Fruit fly (Drosophila melanogaster) whole organism, embryonic: ENCODE measurements around the gene Rab3-GAP.

Experiments used
- Aef1 ChIP-seq: fragments of 200-800 bp; sonication (Bioruptor generic); IDR thresholded peaks from 3 replicates; pipeline ENCODE4 v1.3.6; 2022; ENCODE audit warnings: missing biosample characterization, missing genetic modification characterization
- Bgb ChIP-seq: fragments of 200-800 bp; sonication (Bioruptor generic); IDR thresholded peaks from 2 replicates; pipeline ENCODE4 v1.3.6; 2022; ENCODE audit warnings: missing biosample characterization, missing genetic modification characterization; ENCODE audit not compliant: partially characterized antibody
- CG10267 ChIP-seq: fragments of 200-800 bp; sonication (Bioruptor generic); optimal IDR thresholded peaks from 2 replicates; lab custom pipeline; 2018; ENCODE audit warnings: missing biosample characterization, mild to moderate bottlenecking, missing genetic modification characterization, moderate library complexity
- CG11398 ChIP-seq: fragments of 200-800 bp; sonication (Bioruptor generic); optimal IDR thresholded peaks from 2 replicates; lab custom pipeline; 2016; ENCODE audit warnings: missing biosample characterization, missing genetic modification characterization
- CG11723 ChIP-seq: fragments of 200-800 bp; sonication (Bioruptor generic); optimal IDR thresholded peaks from 2 replicates; lab custom pipeline; 2017; ENCODE audit warnings: missing biosample characterization, mild to moderate bottlenecking, missing genetic modification characterization
- CG12391 ChIP-seq: fragments of 200-800 bp; sonication (Bioruptor generic); optimal IDR thresholded peaks from 3 replicates; lab custom pipeline; 2018; ENCODE audit warnings: missing biosample characterization, mild to moderate bottlenecking, missing genetic modification characterization, moderate library complexity
- CG12659 ChIP-seq: fragments of 200-800 bp; sonication (Bioruptor generic); optimal IDR thresholded peaks from 3 replicates; lab custom pipeline; 2017; ENCODE audit warnings: mild to moderate bottlenecking, missing biosample characterization, missing genetic modification reagents, missing genetic modification characterization
- CG13287 ChIP-seq: fragments of 200-800 bp; sonication (Bioruptor generic); IDR thresholded peaks from 2 replicates; pipeline ENCODE4 v1.3.6; 2022; ENCODE audit warnings: missing biosample characterization, missing genetic modification characterization; ENCODE audit not compliant: partially characterized antibody
- CG14441 ChIP-seq: fragments of 200-800 bp; sonication (Bioruptor generic); IDR thresholded peaks from 2 replicates; pipeline ENCODE4 v1.3.6; 2022; ENCODE audit warnings: missing biosample characterization, missing genetic modification characterization
- CG17912 ChIP-seq: fragments of 200-800 bp; sonication (Bioruptor generic); optimal IDR thresholded peaks from 2 replicates; lab custom pipeline; 2018; ENCODE audit warnings: missing biosample characterization, mild to moderate bottlenecking, missing genetic modification characterization
- CG2712 ChIP-seq: fragments of 200-800 bp; optimal IDR thresholded peaks from 3 replicates; lab custom pipeline; 2019; ENCODE audit warnings: missing biosample characterization, mild to moderate bottlenecking, missing genetic modification characterization, moderate library complexity
- CG34422 ChIP-seq: fragments of 200-800 bp; sonication (Bioruptor generic); IDR thresholded peaks from 3 replicates; pipeline ENCODE4 v1.3.6; 2022; ENCODE audit warnings: missing biosample characterization, missing genetic modification characterization
- CG3847 ChIP-seq: fragments of 200-800 bp; sonication (Bioruptor generic); IDR thresholded peaks from 2 replicates; pipeline ENCODE4 v1.3.6; 2022; ENCODE audit warnings: missing biosample characterization, missing genetic modification characterization
- CG4617 ChIP-seq: fragments of 200-800 bp; sonication (Bioruptor generic); optimal IDR thresholded peaks from 3 replicates; lab custom pipeline; 2016; ENCODE audit warnings: missing biosample characterization, missing genetic modification characterization, borderline replicate concordance
- CG4854 ChIP-seq: fragments of 200-800 bp; sonication (Bioruptor generic); optimal IDR thresholded peaks from 2 replicates; lab custom pipeline; 2016; ENCODE audit warnings: missing biosample characterization, missing genetic modification characterization, inconsistent platforms
- CG6689 ChIP-seq: fragments of 200-800 bp; sonication (Bioruptor generic); IDR thresholded peaks from 2 replicates; pipeline ENCODE4 v1.3.6; 2022; ENCODE audit warnings: missing biosample characterization, missing genetic modification characterization
- CG7987 ChIP-seq: fragments of 200-800 bp; sonication (Bioruptor generic); optimal IDR thresholded peaks from 2 replicates; lab custom pipeline; 2018; ENCODE audit warnings: missing biosample characterization, mild to moderate bottlenecking, missing genetic modification characterization, moderate library complexity
- CG9797 ChIP-seq: fragments of 200-800 bp; sonication (Bioruptor generic); optimal IDR thresholded peaks from 3 replicates; lab custom pipeline; 2018; ENCODE audit warnings: missing biosample characterization, mild to moderate bottlenecking, missing genetic modification characterization
- CTCF ChIP-seq: fragments of 200-800 bp; sonication (Bioruptor generic); optimal IDR thresholded peaks from 2 replicates; lab custom pipeline; 2017; ENCODE audit warnings: missing biosample characterization, mild to moderate bottlenecking, missing genetic modification characterization, moderate library complexity
- Doc3 ChIP-seq: fragments of 200-800 bp; sonication (Bioruptor generic); IDR thresholded peaks from 3 replicates; pipeline ENCODE4 v1.3.6; 2022; ENCODE audit warnings: missing biosample characterization, missing genetic modification characterization; ENCODE audit not compliant: partially characterized antibody
- Dref ChIP-seq: fragments of 200-800 bp; sonication (Bioruptor generic); IDR thresholded peaks from 2 replicates; pipeline ENCODE4 v1.3.6; 2022; ENCODE audit warnings: missing biosample characterization, missing genetic modification characterization
- E2f2 ChIP-seq: fragments of 200-800 bp; sonication (Bioruptor generic); IDR thresholded peaks from 2 replicates; pipeline ENCODE4 v1.3.6; 2022; ENCODE audit warnings: missing biosample characterization, missing genetic modification characterization
- Eip74EF ChIP-seq, 2 experiments: fragments of 200-800 bp in 1 of 2; fragments of >200 bp in 1 of 2; sonication (Bioruptor generic) in 1 of 2; optimal IDR thresholded peaks; 2 replicates each; lab custom pipeline; 2017 to 2019; ENCODE audit warnings: missing biosample characterization in 2 of 2, missing genetic modification characterization in 2 of 2, mild to moderate bottlenecking in 1 of 2, moderate library complexity in 1 of 2
- Ets97D ChIP-seq: fragments of 200-800 bp; sonication (Bioruptor generic); optimal IDR thresholded peaks from 3 replicates; lab custom pipeline; 2016; ENCODE audit warnings: missing biosample characterization, missing genetic modification characterization
- Fer1 ChIP-seq: fragments of 200-800 bp; sonication (Bioruptor generic); optimal IDR thresholded peaks from 2 replicates; lab custom pipeline; 2017; ENCODE audit warnings: missing biosample characterization, mild to moderate bottlenecking, missing genetic modification characterization
- HmgZ ChIP-seq: fragments of 200-800 bp; sonication (Bioruptor generic); optimal IDR thresholded peaks from 2 replicates; lab custom pipeline; 2018; ENCODE audit warnings: missing biosample characterization, mild to moderate bottlenecking, missing genetic modification characterization
- Hr51 ChIP-seq, 2 experiments: fragments of 200-800 bp; sonication (Bioruptor generic); optimal IDR thresholded peaks; 2 replicates in 1 of 2; 3 replicates in 1 of 2; lab custom pipeline; 2016 to 2018; ENCODE audit warnings: missing biosample characterization in 2 of 2, missing genetic modification characterization in 2 of 2, mild to moderate bottlenecking in 1 of 2, moderate library complexity in 1 of 2
- MBD-R2 ChIP-seq: fragments of 200-800 bp; sonication (Bioruptor generic); IDR thresholded peaks from 2 replicates; pipeline ENCODE4 v1.3.6; 2022; ENCODE audit warnings: missing biosample characterization, missing genetic modification characterization
- MESR4 ChIP-seq: fragments of 200-800 bp; sonication (Bioruptor generic); optimal IDR thresholded peaks from 2 replicates; lab custom pipeline; 2018; ENCODE audit warnings: missing biosample characterization, mild to moderate bottlenecking, missing genetic modification characterization, moderate library complexity
- Myb ChIP-seq: fragments of 200-800 bp; sonication (Bioruptor generic); optimal IDR thresholded peaks from 2 replicates; lab custom pipeline; 2016; ENCODE audit warnings: missing biosample characterization, missing genetic modification characterization
- Pdp1 ChIP-seq, 2 experiments: fragments of 200-800 bp; sonication (Bioruptor generic); optimal IDR thresholded peaks; 3 replicates each; lab custom pipeline; 2016; ENCODE audit warnings: missing biosample characterization in 2 of 2, missing genetic modification characterization in 2 of 2, mild to moderate bottlenecking in 1 of 2, moderate library complexity in 1 of 2
- Ravus ChIP-seq: fragments of 200-800 bp; sonication (Bioruptor generic); IDR thresholded peaks from 2 replicates; pipeline ENCODE4 v1.3.6; 2022; ENCODE audit warnings: missing biosample characterization, missing genetic modification characterization
- Scr ChIP-seq: fragments of 200-800 bp; sonication (Bioruptor generic); IDR thresholded peaks from 2 replicates; pipeline ENCODE4 v1.3.6; 2022; ENCODE audit warnings: missing biosample characterization, missing genetic modification characterization; ENCODE audit not compliant: partially characterized antibody
- Sin3A ChIP-seq: fragments of >200 bp; optimal IDR thresholded peaks from 2 replicates; lab custom pipeline; 2018
- Sry-δ ChIP-seq: fragments of 200-800 bp; sonication (Bioruptor generic); optimal IDR thresholded peaks from 2 replicates; lab custom pipeline; 2016; ENCODE audit warnings: missing biosample characterization, missing genetic modification characterization
- Stat92E ChIP-seq, 3 experiments: fragments of >200 bp in 2 of 3; fragments of 200-800 bp in 1 of 3; sonication (Bioruptor generic) in 1 of 3; optimal IDR thresholded peaks; 2 replicates each; lab custom pipeline; 2017 to 2019; ENCODE audit warnings: missing biosample characterization in 3 of 3, missing genetic modification characterization in 3 of 3, mild to moderate bottlenecking in 1 of 3, moderate library complexity in 1 of 3
- ci ChIP-seq: fragments of 200-800 bp; sonication (Bioruptor generic); IDR thresholded peaks from 3 replicates; pipeline ENCODE4 v1.3.6; 2022; ENCODE audit warnings: missing biosample characterization, missing genetic modification characterization
- dpn ChIP-seq, 2 experiments: fragments of 200-800 bp; sonication (Bioruptor generic); optimal IDR thresholded peaks; 3 replicates each; lab custom pipeline; 2016; ENCODE audit warnings: missing biosample characterization in 2 of 2, missing genetic modification characterization in 2 of 2
- en ChIP-seq: fragments of 200-800 bp; sonication (Bioruptor generic); optimal IDR thresholded peaks from 2 replicates; lab custom pipeline; 2016; ENCODE audit warnings: missing biosample characterization, missing genetic modification characterization
- her ChIP-seq: fragments of 200-800 bp; sonication (Bioruptor generic); optimal IDR thresholded peaks from 2 replicates; lab custom pipeline; 2016; ENCODE audit warnings: missing biosample characterization, missing genetic modification characterization
- ind ChIP-seq: fragments of 200-800 bp; sonication (Bioruptor generic); optimal IDR thresholded peaks from 3 replicates; lab custom pipeline; 2016; ENCODE audit warnings: missing biosample characterization, missing genetic modification characterization
- knrl ChIP-seq: fragments of 200-800 bp; sonication (Bioruptor generic); IDR thresholded peaks from 3 replicates; pipeline ENCODE4 v1.3.6; 2022; ENCODE audit warnings: missing biosample characterization, missing genetic modification characterization; ENCODE audit not compliant: partially characterized antibody
- nmo ChIP-seq: fragments of 200-800 bp; sonication (Bioruptor generic); optimal IDR thresholded peaks from 2 replicates; lab custom pipeline; 2018; ENCODE audit warnings: missing biosample characterization, mild to moderate bottlenecking, missing genetic modification characterization, moderate library complexity
- pb ChIP-seq: fragments of 200-800 bp; sonication (Bioruptor generic); optimal IDR thresholded peaks from 3 replicates; lab custom pipeline; 2016; ENCODE audit warnings: missing biosample characterization, missing genetic modification characterization
- phol ChIP-seq: fragments of 200-800 bp; sonication (Bioruptor generic); optimal IDR thresholded peaks from 3 replicates; lab custom pipeline; 2018; ENCODE audit warnings: missing biosample characterization, mild to moderate bottlenecking, missing genetic modification characterization, moderate library complexity
- psq ChIP-seq: fragments of 200-800 bp; sonication (Bioruptor generic); optimal IDR thresholded peaks from 2 replicates; lab custom pipeline; 2017; ENCODE audit warnings: missing biosample characterization, missing genetic modification characterization
- slou ChIP-seq: fragments of 200-800 bp; sonication (Bioruptor generic); optimal IDR thresholded peaks from 3 replicates; lab custom pipeline; 2016; ENCODE audit warnings: missing biosample characterization, missing genetic modification characterization
- sr ChIP-seq: fragments of 200-800 bp; sonication (Bioruptor generic); IDR thresholded peaks from 3 replicates; pipeline ENCODE4 v1.3.6; 2022; ENCODE audit warnings: missing biosample characterization, missing genetic modification characterization
- tll ChIP-seq, 2 experiments: fragments of 200-800 bp in 1 of 2; fragments of >200 bp in 1 of 2; sonication (Bioruptor generic) in 1 of 2; optimal IDR thresholded peaks; 2 replicates each; lab custom pipeline; 2017 to 2019; ENCODE audit warnings: missing biosample characterization in 2 of 2, missing genetic modification characterization in 2 of 2, mild to moderate bottlenecking in 1 of 2, moderate library complexity in 1 of 2

Gene Rab3-GAP

dm6 chr2L:12096396-12096813, 33.4 kb upstream of the Rab3-GAP start, which contains the start of the genes CG6712 and Mt2 (continued):
- TF ChIP-seq Stat92E (GFP tag; optimal IDR thresholded peaks at IDR 0.05; lab: Kevin White, UChicago) (no peak), en (GFP tag; lab: Kevin White, UChicago) (no peak), her (GFP tag; lab: Kevin White, UChicago) (no peak), CG14441 (GFP tag; lab: Robert Waterston, UW) (no peak), CG4854 (no peak), slou (GFP tag; lab: Kevin White, UChicago) (no peak), Ravus (GFP tag; lab: Robert Waterston, UW) (no peak), Hr51 (GFP tag; optimal IDR thresholded peaks at IDR 0.05; lab: Kevin White, UChicago) (no peak), Aef1 (GFP tag; lab: Robert Waterston, UW) (no peak), CG11723 (GFP tag; lab: Kevin White, UChicago) (no peak), ind (no peak), Eip74EF (GFP tag; optimal IDR thresholded peaks at IDR 0.05; lab: Kevin White, UChicago) (no peak)

DNA sequence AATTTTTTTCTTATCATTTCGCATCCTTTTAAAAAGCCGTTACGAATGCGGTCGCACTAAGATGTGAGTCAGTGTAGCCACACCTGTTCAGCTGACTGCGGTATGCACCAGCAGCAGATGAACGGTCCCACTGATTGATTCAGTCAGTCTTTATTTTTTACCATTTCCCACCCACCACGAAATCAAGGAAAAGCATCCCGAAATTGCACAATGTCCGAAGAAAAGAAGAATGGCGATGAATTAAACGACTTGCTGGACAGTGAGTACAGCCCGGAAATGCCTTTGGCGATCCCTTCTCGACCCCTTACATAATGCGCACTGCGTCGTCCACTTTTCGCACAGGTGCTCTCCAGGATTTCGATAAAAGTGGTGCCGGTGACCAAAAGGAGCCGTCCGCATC, 30.7 kb upstream of the Rab3-GAP start:
- peak; percentile 60 for TF ChIP-seq MBD-R2 (GFP tag; lab: Robert Waterston, UW)
- TF ChIP-seq Ets97D (GFP tag; lab: Kevin White, UChicago), result peak; percentile 84
- peak; percentile 12 for TF ChIP-seq CG12391
- peak; percentile 77 for TF ChIP-seq E2f2 (GFP tag; lab: Robert Waterston, UW)
- no peak for TF ChIP-seq dpn (GFP tag; optimal IDR thresholded peaks at IDR 0.05; lab: Kevin White, UChicago)
- TF ChIP-seq Sry-δ, result peak; percentile 24
- TF ChIP-seq Fer1 (GFP tag; lab: Kevin White, UChicago), result no peak
- peak; percentile 46; the same call in 1 of the 2 replicates for TF ChIP-seq CG13287 (GFP tag; lab: Robert Waterston, UW)
- TF ChIP-seq nmo, result peak; percentile 32
- no peak for TF ChIP-seq Aef1 (GFP tag; lab: Robert Waterston, UW)
- peak; percentile 87 for TF ChIP-seq CG4617 (GFP tag; lab: Kevin White, UChicago)
- peak; percentile 48 for TF ChIP-seq CG2712
- TF ChIP-seq psq (GFP tag; lab: Kevin White, UChicago), result no peak
- peak; percentile 24; the same call in 1 of the 3 replicates for TF ChIP-seq knrl (GFP tag; lab: Robert Waterston, UW)
- peak; percentile 56 for TF ChIP-seq Bgb (GFP tag; lab: Robert Waterston, UW)
- TF ChIP-seq ci, result peak; percentile 43; the same call in 1 of the 3 replicates
- TF ChIP-seq CG11398 (GFP tag; lab: Kevin White, UChicago), result no peak
- peak; percentile 4; the same call in 1 of the 3 replicates for TF ChIP-seq sr (GFP tag; lab: Robert Waterston, UW)
- TF ChIP-seq CG10267 (tag; lab: Kevin White, UChicago), result peak; percentile 58
- TF ChIP-seq HmgZ (tag; lab: Kevin White, UChicago), result peak; percentile 69
- TF ChIP-seq CG9797 (GFP tag; lab: Kevin White, UChicago), result peak; percentile 98
- peak; percentile 21 for TF ChIP-seq CTCF
- peak; percentile 37 for TF ChIP-seq Scr (GFP tag; lab: Robert Waterston, UW)
- TF ChIP-seq Doc3 (GFP tag; lab: Robert Waterston, UW), result no peak
- peak; percentile 78 for TF ChIP-seq MESR4
- TF ChIP-seq Myb, result peak; percentile 99
- peak; percentile 58 for TF ChIP-seq CG3847 (GFP tag; lab: Robert Waterston, UW)
- TF ChIP-seq pb (GFP tag; lab: Kevin White, UChicago), result no peak
- peak; percentile 51 for TF ChIP-seq CG12659 (GFP tag; lab: Kevin White, UChicago)
- peak in 1 of 2 experiments; percentile 72 for TF ChIP-seq tll (GFP tag; optimal IDR thresholded peaks at IDR 0.05; lab: Kevin White, UChicago)
- peak; percentile 24 for TF ChIP-seq Sin3A (lab: Kevin White, UChicago)
- peak; percentile 50; the same call in 1 of the 3 replicates for TF ChIP-seq CG34422 (GFP tag; lab: Robert Waterston, UW)
- peak; percentile 42 for TF ChIP-seq phol
- TF ChIP-seq CG17912 (GFP tag; lab: Kevin White, UChicago), result peak; percentile 15
- TF ChIP-seq Pdp1 (GFP tag; optimal IDR thresholded peaks at IDR 0.05; lab: Kevin White, UChicago), result peak in 1 of 2 experiments; percentile 89
- TF ChIP-seq CG6689 (GFP tag; lab: Robert Waterston, UW), result no peak
- peak; percentile 4 for TF ChIP-seq CG7987
- TF ChIP-seq Dref (GFP tag; lab: Robert Waterston, UW), result peak; percentile 43
